Worm (Caenorhabditis elegans) whole organism, L4 larva: ENCODE results near the gene C01G10.10.

Source experiments
- F26F4.8 ChIP-seq: fragments of 200-800 bp; sonication (Bioruptor generic); conservative IDR thresholded peaks from 2 replicates; pipeline ENCODE4 v1.3.6; 2022; ENCODE audit warnings: missing genetic modification characterization, missing compliant biosample characterization
- F37D6.2 ChIP-seq: sonication (generic microtip); optimal IDR thresholded peaks from 2 replicates; lab custom pipeline; 2016; ENCODE audit warnings: mild to moderate bottlenecking, missing genetic modification characterization, missing compliant biosample characterization
- F49E8.2 ChIP-seq: sonication (generic microtip); optimal IDR thresholded peaks from 2 replicates; lab custom pipeline; 2016; ENCODE audit warnings: missing compliant biosample characterization, mild to moderate bottlenecking, missing genetic modification characterization, borderline replicate concordance
- R02D3.7 ChIP-seq: fragments of 150-350 bp; sonication (generic microtip); optimal IDR thresholded peaks from 3 replicates; lab custom pipeline; 2014; ENCODE audit warnings: missing biosample characterization, missing genetic modification characterization
- T20F7.1 ChIP-seq: fragments of 200-800 bp; sonication (Bioruptor generic); optimal IDR thresholded peaks from 2 replicates; lab custom pipeline; 2018; ENCODE audit warnings: mild to moderate bottlenecking, missing genetic modification characterization, missing compliant biosample characterization
- Y75B8A.6 ChIP-seq: fragments of 200-800 bp; sonication (Bioruptor generic); IDR thresholded peaks from 2 replicates; pipeline ENCODE4 v1.3.6; 2022; ENCODE audit warnings: missing genetic modification reagents, missing genetic modification characterization, missing compliant biosample characterization
- attf-4 ChIP-seq: sonication (generic microtip); optimal IDR thresholded peaks from 3 replicates; lab custom pipeline; 2017; ENCODE audit warnings: missing biosample characterization, missing genetic modification characterization
- ceh-20 ChIP-seq: fragments of 200-800 bp; sonication (Bioruptor generic); IDR thresholded peaks from 2 replicates; pipeline ENCODE4 v1.3.6; 2022; ENCODE audit warnings: missing genetic modification reagents, missing genetic modification characterization, missing compliant biosample characterization
- ceh-62 ChIP-seq: sonication (generic microtip); optimal IDR thresholded peaks from 2 replicates; lab custom pipeline; 2017; ENCODE audit warnings: missing biosample characterization, missing genetic modification characterization
- ceh-82 ChIP-seq: sonication (generic microtip); optimal IDR thresholded peaks from 2 replicates; lab custom pipeline; 2017; ENCODE audit warnings: missing biosample characterization, missing genetic modification characterization
- daf-19 ChIP-seq: fragments of 200-800 bp; sonication (Bioruptor generic); conservative IDR thresholded peaks from 2 replicates; pipeline ENCODE4 v1.3.6; 2022; ENCODE audit warnings: missing genetic modification characterization, missing compliant biosample characterization
- daf-8 ChIP-seq: fragments of 200-800 bp; sonication (Bioruptor generic); IDR thresholded peaks from 2 replicates; pipeline ENCODE4 v1.3.6; 2022; ENCODE audit warnings: missing genetic modification characterization, missing compliant biosample characterization
- dmd-8 ChIP-seq: fragments of 200-800 bp; sonication (Bioruptor generic); IDR thresholded peaks from 2 replicates; pipeline ENCODE4 v1.3.6; 2022; ENCODE audit warnings: missing genetic modification characterization, missing compliant biosample characterization
- dmd-9 ChIP-seq: fragments of 200-800 bp; sonication (Bioruptor generic); IDR thresholded peaks from 2 replicates; pipeline ENCODE4 v1.3.6; 2022; ENCODE audit warnings: missing genetic modification reagents, missing genetic modification characterization, missing compliant biosample characterization
- egl-27 ChIP-seq: sonication (generic microtip); optimal IDR thresholded peaks from 3 replicates; lab custom pipeline; 2017; ENCODE audit warnings: missing biosample characterization, missing genetic modification reagents, missing genetic modification characterization
- fkh-10 ChIP-seq: fragments of 150-350 bp; optimal IDR thresholded peaks from 2 replicates; lab custom pipeline; 2014; ENCODE audit warnings: missing biosample characterization, missing genetic modification reagents, missing genetic modification characterization
- fos-1 ChIP-seq: fragments of 150-350 bp; optimal IDR thresholded peaks from 2 replicates; lab custom pipeline; 2014; ENCODE audit warnings: missing biosample characterization, missing genetic modification characterization
- gei-8 ChIP-seq: fragments of 200-800 bp; sonication (Bioruptor generic); optimal IDR thresholded peaks from 2 replicates; lab custom pipeline; 2018; ENCODE audit warnings: mild to moderate bottlenecking, missing genetic modification characterization, missing compliant biosample characterization
- hif-1 ChIP-seq, 2 experiments: sonication (generic microtip); optimal IDR thresholded peaks; 2 replicates each; lab custom pipeline; 2016 to 2017; ENCODE audit warnings: missing compliant biosample characterization in 2 of 2, missing genetic modification characterization in 2 of 2, missing genetic modification reagents in 2 of 2, missing genotype in 2 of 2, mild to moderate bottlenecking in 1 of 2
- hlh-30 ChIP-seq: sonication (generic microtip); optimal IDR thresholded peaks from 2 replicates; lab custom pipeline; 2017; ENCODE audit warnings: antibody characterized with exemption, mild to moderate bottlenecking, missing genetic modification characterization, missing compliant biosample characterization; ENCODE audit not compliant: insufficient read depth
- hmg-1.1 ChIP-seq: fragments of 200-800 bp; sonication (Bioruptor generic); IDR thresholded peaks from 2 replicates; pipeline ENCODE4 v1.3.6; 2022; ENCODE audit warnings: missing genetic modification reagents, missing genetic modification characterization, missing compliant biosample characterization
- lin-13 ChIP-seq: fragments of 150-350 bp; optimal IDR thresholded peaks from 2 replicates; lab custom pipeline; 2014; ENCODE audit warnings: missing biosample characterization, missing genetic modification reagents, missing genetic modification characterization
- lin-39 ChIP-seq: fragments of 150-350 bp; optimal IDR thresholded peaks from 2 replicates; lab custom pipeline; 2014; ENCODE audit warnings: missing biosample characterization, missing genetic modification reagents, missing genetic modification characterization
- madf-9 ChIP-seq: fragments of 200-800 bp; sonication (Bioruptor generic); conservative IDR thresholded peaks from 2 replicates; pipeline ENCODE4 v1.3.6; 2022; ENCODE audit warnings: missing genetic modification reagents, missing genetic modification characterization, missing compliant biosample characterization
- mdl-1 ChIP-seq, 2 experiments: fragments of 150-350 bp in 1 of 2; sonication (generic microtip) in 1 of 2; optimal IDR thresholded peaks; 2 replicates each; lab custom pipeline; 2014 to 2017; ENCODE audit warnings: missing biosample characterization in 2 of 2, missing genetic modification characterization in 2 of 2
- nhr-10 ChIP-seq: fragments of 150-350 bp; optimal IDR thresholded peaks from 2 replicates; lab custom pipeline; 2014; ENCODE audit warnings: missing biosample characterization, missing genetic modification characterization
- nhr-111 ChIP-seq: fragments of 200-800 bp; sonication (Bioruptor generic); optimal IDR thresholded peaks from 2 replicates; lab custom pipeline; 2018; ENCODE audit warnings: mild to moderate bottlenecking, missing genetic modification characterization, missing compliant biosample characterization
- nhr-42 ChIP-seq: fragments of 200-800 bp; sonication (Bioruptor generic); IDR thresholded peaks from 2 replicates; pipeline ENCODE4 v1.3.6; 2022; ENCODE audit warnings: missing genetic modification characterization, missing compliant biosample characterization
- nhr-48 ChIP-seq: sonication (generic microtip); optimal IDR thresholded peaks from 2 replicates; lab custom pipeline; 2016; ENCODE audit warnings: mild to moderate bottlenecking, missing genetic modification characterization, missing compliant biosample characterization
- pha-4 ChIP-seq, 2 experiments: fragments of 150-350 bp in 1 of 2; fragments of 200-800 bp in 1 of 2; sonication (Bioruptor generic) in 1 of 2; IDR thresholded peaks in 1 of 2; optimal IDR thresholded peaks in 1 of 2; 2 replicates each; pipeline versions ENCODE4 v1.3.6 to Lab custom; 2014 to 2022; ENCODE audit warnings: missing genetic modification characterization in 2 of 2, missing genetic modification reagents in 2 of 2, missing biosample characterization in 1 of 2, missing compliant biosample characterization in 1 of 2
- rbr-2 ChIP-seq: sonication (generic microtip); optimal IDR thresholded peaks from 2 replicates; lab custom pipeline; 2016; ENCODE audit warnings: missing genotype, missing genetic modification characterization, missing compliant biosample characterization
- skn-1 ChIP-seq: fragments of 150-350 bp; optimal IDR thresholded peaks from 2 replicates; lab custom pipeline; 2014; ENCODE audit warnings: missing biosample characterization, missing genetic modification characterization
- snpc-1.2 ChIP-seq: fragments of 200-800 bp; sonication (Bioruptor generic); IDR thresholded peaks from 2 replicates; pipeline ENCODE4 v1.3.6; 2022; ENCODE audit warnings: missing genetic modification reagents, missing genetic modification characterization, missing compliant biosample characterization
- tra-1 ChIP-seq: fragments of 200-800 bp; sonication (Bioruptor generic); IDR thresholded peaks from 2 replicates; pipeline ENCODE4 v1.3.6; 2022; ENCODE audit warnings: missing genetic modification reagents, missing genetic modification characterization, missing compliant biosample characterization
- unc-62 ChIP-seq, 3 experiments: fragments of 150-350 bp in 1 of 3; sonication (generic microtip); optimal IDR thresholded peaks in 2 of 3; peaks in 1 of 3; 1 replicate in 1 of 3; 2 replicates in 2 of 3; lab custom pipeline; 2014 to 2017; ENCODE audit warnings: missing biosample characterization in 3 of 3, missing genetic modification characterization in 3 of 3, missing genetic modification reagents in 3 of 3, missing genotype in 1 of 3
- vab-7 ChIP-seq: fragments of 200-800 bp; sonication (Bioruptor generic); IDR thresholded peaks from 2 replicates; pipeline ENCODE4 v1.3.6; 2022; ENCODE audit warnings: missing genetic modification reagents, missing genetic modification characterization, missing compliant biosample characterization
- zag-1 ChIP-seq: fragments of 150-350 bp; optimal IDR thresholded peaks from 2 replicates; lab custom pipeline; 2014; ENCODE audit warnings: missing biosample characterization, missing genetic modification characterization
- zfp-3 ChIP-seq: fragments of 200-800 bp; sonication (Bioruptor generic); conservative IDR thresholded peaks from 2 replicates; pipeline ENCODE4 v1.3.6; 2022; ENCODE audit warnings: missing genetic modification reagents, missing genetic modification characterization, missing compliant biosample characterization
- zip-11 ChIP-seq: fragments of 200-800 bp; sonication (Bioruptor generic); IDR thresholded peaks from 2 replicates; pipeline ENCODE4 v1.3.6; 2022; ENCODE audit warnings: missing genetic modification characterization, missing compliant biosample characterization
- zip-2 ChIP-seq: fragments of 150-350 bp; optimal IDR thresholded peaks from 2 replicates; lab custom pipeline; 2014; ENCODE audit warnings: missing biosample characterization, missing genetic modification characterization
- ztf-7 ChIP-seq: fragments of 150-350 bp; optimal IDR thresholded peaks from 2 replicates; lab custom pipeline; 2014; ENCODE audit warnings: missing biosample characterization, missing genetic modification characterization

C01G10.10 gene

DNA sequence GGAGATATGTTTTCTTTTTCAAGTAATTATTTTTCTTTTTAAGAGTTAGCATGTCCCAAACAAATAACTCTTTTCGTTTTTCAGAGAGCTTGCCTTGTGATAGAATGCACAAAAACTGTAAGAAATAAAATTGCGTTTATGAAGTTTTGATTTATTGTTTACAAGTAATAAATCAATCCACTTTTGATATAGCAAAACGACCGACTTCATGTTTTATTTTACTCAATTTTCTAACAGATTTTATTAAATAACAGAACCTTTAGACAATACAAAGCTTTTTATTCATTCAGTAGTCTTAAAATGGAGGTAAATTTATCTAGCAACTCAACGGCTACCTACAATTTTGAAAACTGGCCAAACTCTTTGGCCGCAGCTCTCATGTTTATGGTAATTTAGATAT, 12.5 kb upstream of the C01G10.10 start, which contains the start of gene srx-78:
Gene srx-78 (plus strand): TSS at position 301 of the 400 bp plus-strand sequence.
- no peak for TF ChIP-seq zag-1
- TF ChIP-seq Y75B8A.6 (GFP tag; lab: Robert Waterston, UW), result no peak
- TF ChIP-seq tra-1 (GFP tag; lab: Robert Waterston, UW), result no peak
- TF ChIP-seq ceh-82 (tag; lab: Kevin White, UChicago), result no peak
- TF ChIP-seq nhr-10 (tag; lab: Kevin White, UChicago), result no peak
- TF ChIP-seq rbr-2, result no peak
- TF ChIP-seq mdl-1 (tag; optimal IDR thresholded peaks at IDR 0.05; lab: Kevin White, UChicago), result no peak
- no peak for TF ChIP-seq attf-4 (tag; lab: Kevin White, UChicago)
- TF ChIP-seq pha-4 (GFP tag; IDR thresholded peaks at IDR 0.05; lab: Robert Waterston, UW), result no peak
- TF ChIP-seq pha-4 (tag; optimal IDR thresholded peaks at IDR 0.05; lab: Kevin White, UChicago), result no peak

DNA sequence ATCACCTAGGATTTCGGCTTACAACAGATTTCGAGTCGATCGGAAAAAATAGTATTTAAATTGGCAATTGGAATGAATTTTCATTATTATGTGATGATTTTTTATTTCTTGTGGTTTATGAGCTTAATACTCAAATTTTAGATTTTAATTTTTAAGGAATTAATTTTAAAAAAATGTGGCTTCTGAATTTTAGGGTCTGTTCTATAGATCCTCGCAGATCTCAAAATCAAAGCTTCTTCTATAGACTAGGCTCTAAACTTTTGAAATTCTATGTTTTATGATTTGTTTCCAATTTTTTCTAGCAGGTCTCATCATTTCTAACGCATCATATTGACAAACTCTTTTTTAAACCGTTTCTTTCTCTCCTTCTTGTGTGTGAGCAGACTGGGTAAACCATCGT, 10.4 kb upstream of the C01G10.10 start, which contains the start of gene txt-12:
Gene txt-12 (plus strand): TSS at position 301 of the 400 bp plus-strand sequence.
- TF ChIP-seq snpc-1.2 (GFP tag; lab: Robert Waterston, UW) (no peak), lin-39 (no peak), egl-27 (tag; lab: Kevin White, UChicago) (no peak), madf-9 (no peak), nhr-42 (GFP tag; lab: Robert Waterston, UW) (no peak), lin-13 (no peak), gei-8 (GFP tag; lab: Kevin White, UChicago) (no peak), unc-62 (GFP tag; optimal IDR thresholded peaks at IDR 0.05 in 1 of 2; lab: Kevin White, UChicago) (no peak), unc-62 (tag; optimal IDR thresholded peaks at IDR 0.05; lab: Kevin White, UChicago) (no peak), R02D3.7 (no peak), vab-7 (GFP tag; lab: Robert Waterston, UW) (no peak), zip-2 (no peak), zfp-3 (GFP tag; lab: Robert Waterston, UW) (no peak), T20F7.1 (no peak), daf-19 (GFP tag; lab: Robert Waterston, UW) (no peak), dmd-8 (GFP tag; lab: Robert Waterston, UW) (no peak)

DNA sequence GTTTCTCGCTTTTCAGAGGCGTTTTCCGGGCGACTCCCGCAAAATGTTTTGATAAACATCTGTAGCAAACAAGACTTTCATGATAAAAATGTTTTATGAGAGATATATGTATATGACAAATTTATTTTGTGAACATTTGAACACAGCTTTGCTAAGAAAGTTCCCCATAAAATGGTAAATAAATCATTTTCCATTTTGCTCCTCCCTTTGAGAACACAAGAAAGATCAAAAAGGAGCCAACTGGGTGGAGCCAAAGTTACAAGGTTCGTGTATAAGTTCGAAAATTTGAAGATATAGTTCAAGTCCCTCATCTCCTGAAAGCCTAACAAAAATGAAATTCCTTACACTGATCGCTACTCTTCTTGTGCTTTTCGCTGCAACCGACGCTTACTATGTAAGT, 8.2 kb upstream of the C01G10.10 start, which contains the start of gene C01G10.17:
Gene C01G10.17 (plus strand): TSS at position 301 of the 400 bp plus-strand sequence.
- TF ChIP-seq ztf-7 (tag; lab: Kevin White, UChicago) (no peak), hlh-30 (tag; lab: Kevin White, UChicago) (no peak), dmd-9 (GFP tag; lab: Robert Waterston, UW) (no peak), daf-8 (GFP tag; lab: Robert Waterston, UW) (no peak), skn-1 (tag; lab: Kevin White, UChicago) (no peak), lin-39 (no peak), attf-4 (tag; lab: Kevin White, UChicago) (no peak), F37D6.2 (tag; lab: Kevin White, UChicago) (no peak), ceh-62 (tag; lab: Kevin White, UChicago) (no peak), unc-62 (GFP tag; optimal IDR thresholded peaks at IDR 0.05 in 1 of 2; lab: Kevin White, UChicago) (no peak), unc-62 (tag; optimal IDR thresholded peaks at IDR 0.05; lab: Kevin White, UChicago) (no peak), F49E8.2 (tag; lab: Kevin White, UChicago) (no peak), hmg-1.1 (GFP tag; lab: Robert Waterston, UW) (no peak), hif-1 (tag; optimal IDR thresholded peaks at IDR 0.05; lab: Kevin White, UChicago) (no peak)
- TF ChIP-seq, all 104 proteins: peak for 0

DNA sequence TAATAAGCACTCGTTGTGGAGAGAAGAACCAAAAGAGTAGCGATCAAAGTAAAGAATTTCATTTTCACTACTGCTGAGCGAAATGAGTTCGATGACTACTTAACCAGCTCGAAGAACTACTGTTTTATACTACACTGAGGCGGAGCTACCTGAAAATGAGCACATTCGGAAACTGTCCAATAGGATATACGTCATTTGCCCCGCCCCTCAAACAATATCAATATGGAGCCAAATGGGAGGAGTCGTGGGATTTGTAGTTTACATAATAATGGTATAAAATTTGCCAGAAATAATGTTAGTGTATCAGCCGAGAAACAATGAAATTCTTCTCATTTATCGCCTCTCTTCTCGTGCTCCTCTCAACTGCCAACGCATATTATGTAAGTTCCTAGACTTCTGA, 7.2 kb upstream of the C01G10.10 start, which contains the start of the genes C01G10.5 and C01G10.4:
Gene C01G10.5 (minus strand): TSS at position 101 of the 400 bp plus-strand sequence.
Gene C01G10.4 (plus strand): TSS at position 303 of the 400 bp plus-strand sequence.
- TF ChIP-seq zip-11 (no peak), R02D3.7 (no peak), fos-1 (tag; lab: Kevin White, UChicago) (no peak), skn-1 (tag; lab: Kevin White, UChicago) (no peak), F49E8.2 (tag; lab: Kevin White, UChicago) (no peak), ceh-20 (GFP tag; lab: Robert Waterston, UW) (no peak), nhr-111 (GFP tag; lab: Kevin White, UChicago) (no peak), dmd-9 (GFP tag; lab: Robert Waterston, UW) (no peak), lin-13 (no peak), F26F4.8 (GFP tag; lab: Robert Waterston, UW) (no peak), nhr-48 (tag; lab: Kevin White, UChicago) (no peak), fkh-10 (GFP tag; lab: Kevin White, UChicago) (no peak), unc-62 (GFP tag; optimal IDR thresholded peaks at IDR 0.05 in 1 of 2; lab: Kevin White, UChicago) (no peak), unc-62 (tag; optimal IDR thresholded peaks at IDR 0.05; lab: Kevin White, UChicago) (no peak), dmd-8 (GFP tag; lab: Robert Waterston, UW) (no peak)
